Worm (Caenorhabditis elegans): ENCODE results near the gene abu-7.

ce11 chrV:5132441-5132840 is 32.1 kb downstream of the abu-7 start, which contains the start of gene F14F9.4:
- TF ChIP-seq nhr-12 (tag; optimal IDR thresholded peaks at IDR 0.05): no peak
- TF ChIP-seq mdl-1 (tag; optimal IDR thresholded peaks at IDR 0.05): no peak
- TF ChIP-seq ZK546.5 (tag; optimal IDR thresholded peaks at IDR 0.05): no peak
- TF ChIP-seq nhr-77 (tag; optimal IDR thresholded peaks at IDR 0.05): no peak
